Worm (Caenorhabditis elegans) whole organism, L4 larva: ENCODE measurements around the gene ttr-18.
A peak's percentile ranks its signal among the peaks of the same experiment; 100 is the strongest.

Experiments used
- D1046.2 ChIP-seq: fragments of 200-800 bp; sonication (Bioruptor generic); IDR thresholded peaks from 2 replicates; pipeline ENCODE4 v1.3.6; 2022; ENCODE audit warnings: missing genetic modification characterization, missing compliant biosample characterization
- T20F7.1 ChIP-seq: fragments of 200-800 bp; sonication (Bioruptor generic); optimal IDR thresholded peaks from 2 replicates; lab custom pipeline; 2018; ENCODE audit warnings: mild to moderate bottlenecking, missing genetic modification characterization, missing compliant biosample characterization
- T26A8.4 ChIP-seq: fragments of 200-800 bp; sonication (Bioruptor generic); IDR thresholded peaks from 2 replicates; pipeline ENCODE4 v1.3.6; 2022; ENCODE audit warnings: missing genetic modification characterization, missing compliant biosample characterization
- Y48G9A.11 ChIP-seq: fragments of 200-800 bp; sonication (Bioruptor generic); IDR thresholded peaks from 2 replicates; pipeline ENCODE4 v1.3.6; 2022; ENCODE audit warnings: missing genetic modification reagents, missing genetic modification characterization, missing compliant biosample characterization
- Y5F2A.4 ChIP-seq: fragments of 200-800 bp; sonication (Bioruptor generic); optimal IDR thresholded peaks from 2 replicates; lab custom pipeline; 2018; ENCODE audit warnings: mild to moderate bottlenecking, missing genetic modification characterization, missing compliant biosample characterization
- aha-1 ChIP-seq: fragments of 150-350 bp; peaks from one replicate; lab custom pipeline; 2014; ENCODE audit warnings: missing biosample characterization, missing genetic modification characterization
- ama-1 ChIP-seq: fragments of 150-350 bp; optimal IDR thresholded peaks from 2 replicates; lab custom pipeline; 2014; ENCODE audit warnings: inconsistent platforms, mixed read lengths
- arid-1 ChIP-seq: fragments of 200-800 bp; sonication (Bioruptor generic); conservative IDR thresholded peaks from 2 replicates; pipeline ENCODE4 v1.3.6; 2022; ENCODE audit warnings: missing genetic modification reagents, missing genetic modification characterization, missing compliant biosample characterization
- ceh-32 ChIP-seq: sonication (generic microtip); optimal IDR thresholded peaks from 2 replicates; lab custom pipeline; 2016; ENCODE audit warnings: mild to moderate bottlenecking, missing genetic modification characterization, missing compliant biosample characterization; ENCODE audit not compliant: poor library complexity
- ceh-62 ChIP-seq: sonication (generic microtip); optimal IDR thresholded peaks from 2 replicates; lab custom pipeline; 2017; ENCODE audit warnings: missing biosample characterization, missing genetic modification characterization
- cey-2 ChIP-seq: sonication (generic microtip); optimal IDR thresholded peaks from 3 replicates; lab custom pipeline; 2017; ENCODE audit warnings: missing genetic modification characterization, mild to moderate bottlenecking, missing compliant biosample characterization, antibody characterized with exemption, borderline replicate concordance; ENCODE audit not compliant: insufficient read depth
- daf-19 ChIP-seq: fragments of 200-800 bp; sonication (Bioruptor generic); conservative IDR thresholded peaks from 2 replicates; pipeline ENCODE4 v1.3.6; 2022; ENCODE audit warnings: missing genetic modification characterization, missing compliant biosample characterization
- daf-8 ChIP-seq: fragments of 200-800 bp; sonication (Bioruptor generic); IDR thresholded peaks from 2 replicates; pipeline ENCODE4 v1.3.6; 2022; ENCODE audit warnings: missing genetic modification characterization, missing compliant biosample characterization
- dmd-6 ChIP-seq: fragments of 200-800 bp; sonication (Bioruptor generic); IDR thresholded peaks from 2 replicates; pipeline ENCODE4 v1.3.6; 2022; ENCODE audit warnings: missing genetic modification reagents, missing genetic modification characterization, missing compliant biosample characterization
- dmd-9 ChIP-seq: fragments of 200-800 bp; sonication (Bioruptor generic); IDR thresholded peaks from 2 replicates; pipeline ENCODE4 v1.3.6; 2022; ENCODE audit warnings: missing genetic modification reagents, missing genetic modification characterization, missing compliant biosample characterization
- egl-27 ChIP-seq: sonication (generic microtip); optimal IDR thresholded peaks from 3 replicates; lab custom pipeline; 2017; ENCODE audit warnings: missing biosample characterization, missing genetic modification reagents, missing genetic modification characterization
- egl-43 ChIP-seq: fragments of 200-800 bp; sonication (Bioruptor generic); IDR thresholded peaks from 2 replicates; pipeline ENCODE4 v1.3.6; 2022; ENCODE audit warnings: missing genetic modification reagents, missing genetic modification characterization, missing compliant biosample characterization
- fkh-10 ChIP-seq: fragments of 150-350 bp; optimal IDR thresholded peaks from 2 replicates; lab custom pipeline; 2014; ENCODE audit warnings: missing biosample characterization, missing genetic modification reagents, missing genetic modification characterization
- gei-8 ChIP-seq: fragments of 200-800 bp; sonication (Bioruptor generic); optimal IDR thresholded peaks from 2 replicates; lab custom pipeline; 2018; ENCODE audit warnings: mild to moderate bottlenecking, missing genetic modification characterization, missing compliant biosample characterization
- hif-1 ChIP-seq, 2 experiments: sonication (generic microtip); optimal IDR thresholded peaks; 2 replicates each; lab custom pipeline; 2016 to 2017; ENCODE audit warnings: missing compliant biosample characterization in 2 of 2, missing genetic modification characterization in 2 of 2, missing genetic modification reagents in 2 of 2, missing genotype in 2 of 2, mild to moderate bottlenecking in 1 of 2
- hlh-11 ChIP-seq: fragments of 200-800 bp; sonication (Bioruptor generic); optimal IDR thresholded peaks from 2 replicates; lab custom pipeline; 2018; ENCODE audit warnings: mild to moderate bottlenecking, missing genetic modification characterization, missing compliant biosample characterization
- hlh-30 ChIP-seq: sonication (generic microtip); optimal IDR thresholded peaks from 2 replicates; lab custom pipeline; 2017; ENCODE audit warnings: antibody characterized with exemption, mild to moderate bottlenecking, missing genetic modification characterization, missing compliant biosample characterization; ENCODE audit not compliant: insufficient read depth
- hmg-1.1 ChIP-seq: fragments of 200-800 bp; sonication (Bioruptor generic); IDR thresholded peaks from 2 replicates; pipeline ENCODE4 v1.3.6; 2022; ENCODE audit warnings: missing genetic modification reagents, missing genetic modification characterization, missing compliant biosample characterization
- lim-7 ChIP-seq: fragments of 200-800 bp; sonication (Bioruptor generic); IDR thresholded peaks from 2 replicates; pipeline ENCODE4 v1.3.6; 2022; ENCODE audit warnings: missing genetic modification characterization, missing compliant biosample characterization
- lin-13 ChIP-seq: fragments of 150-350 bp; optimal IDR thresholded peaks from 2 replicates; lab custom pipeline; 2014; ENCODE audit warnings: missing biosample characterization, missing genetic modification reagents, missing genetic modification characterization
- lin-15B ChIP-seq: fragments of 150-350 bp; sonication (generic microtip); optimal IDR thresholded peaks from 3 replicates; lab custom pipeline; 2014; ENCODE audit warnings: missing biosample characterization, missing genetic modification characterization
- lin-38 ChIP-seq: fragments of 200-800 bp; sonication (Bioruptor generic); IDR thresholded peaks from 2 replicates; pipeline ENCODE4 v1.3.6; 2022; ENCODE audit warnings: missing genetic modification reagents, missing genetic modification characterization, missing compliant biosample characterization
- lsy-2 ChIP-seq, 2 experiments: fragments of 150-350 bp in 1 of 2; sonication (generic microtip) in 1 of 2; optimal IDR thresholded peaks; 2 replicates each; lab custom pipeline; 2014 to 2017; ENCODE audit warnings: missing biosample characterization in 2 of 2, missing genetic modification characterization in 2 of 2
- madf-9 ChIP-seq: fragments of 200-800 bp; sonication (Bioruptor generic); conservative IDR thresholded peaks from 2 replicates; pipeline ENCODE4 v1.3.6; 2022; ENCODE audit warnings: missing genetic modification reagents, missing genetic modification characterization, missing compliant biosample characterization
- mxl-2 ChIP-seq: fragments of 200-800 bp; sonication (Bioruptor generic); conservative IDR thresholded peaks from 2 replicates; pipeline ENCODE4 v1.3.6; 2022; ENCODE audit warnings: missing genetic modification reagents, missing genetic modification characterization, missing compliant biosample characterization
- mxl-3 ChIP-seq: fragments of 200-800 bp; sonication (Bioruptor generic); optimal IDR thresholded peaks from 2 replicates; lab custom pipeline; 2018; ENCODE audit warnings: mild to moderate bottlenecking, missing genetic modification characterization, missing compliant biosample characterization
- nhr-10 ChIP-seq: fragments of 150-350 bp; optimal IDR thresholded peaks from 2 replicates; lab custom pipeline; 2014; ENCODE audit warnings: missing biosample characterization, missing genetic modification characterization
- nhr-111 ChIP-seq: fragments of 200-800 bp; sonication (Bioruptor generic); optimal IDR thresholded peaks from 2 replicates; lab custom pipeline; 2018; ENCODE audit warnings: mild to moderate bottlenecking, missing genetic modification characterization, missing compliant biosample characterization
- nhr-237 ChIP-seq: sonication (generic microtip); optimal IDR thresholded peaks from 2 replicates; lab custom pipeline; 2017; ENCODE audit warnings: missing biosample characterization, missing genetic modification characterization
- nhr-25 ChIP-seq: sonication (generic microtip); optimal IDR thresholded peaks from 2 replicates; lab custom pipeline; 2017; ENCODE audit warnings: missing genetic modification characterization, mild to moderate bottlenecking, missing compliant biosample characterization, antibody characterized with exemption, moderate library complexity, borderline replicate concordance; ENCODE audit not compliant: insufficient read depth
- nhr-28 ChIP-seq: fragments of 150-350 bp; optimal IDR thresholded peaks from 2 replicates; lab custom pipeline; 2014; ENCODE audit warnings: missing biosample characterization, missing genetic modification characterization
- nhr-42 ChIP-seq: fragments of 200-800 bp; sonication (Bioruptor generic); IDR thresholded peaks from 2 replicates; pipeline ENCODE4 v1.3.6; 2022; ENCODE audit warnings: missing genetic modification characterization, missing compliant biosample characterization
- nhr-48 ChIP-seq: sonication (generic microtip); optimal IDR thresholded peaks from 2 replicates; lab custom pipeline; 2016; ENCODE audit warnings: mild to moderate bottlenecking, missing genetic modification characterization, missing compliant biosample characterization
- nhr-77 ChIP-seq: fragments of 150-350 bp; optimal IDR thresholded peaks from 2 replicates; lab custom pipeline; 2014; ENCODE audit warnings: missing biosample characterization, missing genetic modification characterization
- pqm-1 ChIP-seq: sonication (generic microtip); optimal IDR thresholded peaks from 2 replicates; lab custom pipeline; 2017; ENCODE audit warnings: missing biosample characterization, missing genetic modification characterization
- saeg-2 ChIP-seq: fragments of 200-800 bp; sonication (Bioruptor generic); IDR thresholded peaks from 2 replicates; pipeline ENCODE4 v1.3.6; 2022; ENCODE audit warnings: missing genetic modification reagents, missing genetic modification characterization, missing compliant biosample characterization
- set-16 ChIP-seq: fragments of 200-800 bp; sonication (Bioruptor generic); IDR thresholded peaks from 2 replicates; pipeline ENCODE4 v1.3.6; 2022; ENCODE audit warnings: missing genetic modification reagents, missing genetic modification characterization, missing compliant biosample characterization
- snpc-1.2 ChIP-seq: fragments of 200-800 bp; sonication (Bioruptor generic); IDR thresholded peaks from 2 replicates; pipeline ENCODE4 v1.3.6; 2022; ENCODE audit warnings: missing genetic modification reagents, missing genetic modification characterization, missing compliant biosample characterization
- spr-3 ChIP-seq: fragments of 200-800 bp; sonication (Bioruptor generic); optimal IDR thresholded peaks from 2 replicates; lab custom pipeline; 2018; ENCODE audit warnings: mild to moderate bottlenecking, missing genetic modification characterization, missing compliant biosample characterization
- unc-130 ChIP-seq: sonication (generic microtip); optimal IDR thresholded peaks from 2 replicates; lab custom pipeline; 2016; ENCODE audit warnings: missing genetic modification reagents, missing genetic modification characterization, missing compliant biosample characterization
- unc-62 ChIP-seq, 3 experiments: fragments of 150-350 bp in 1 of 3; sonication (generic microtip); optimal IDR thresholded peaks in 2 of 3; peaks in 1 of 3; 1 replicate in 1 of 3; 2 replicates in 2 of 3; lab custom pipeline; 2014 to 2017; ENCODE audit warnings: missing biosample characterization in 3 of 3, missing genetic modification characterization in 3 of 3, missing genetic modification reagents in 3 of 3, missing genotype in 1 of 3
- zfp-2 ChIP-seq: sonication (generic microtip); optimal IDR thresholded peaks from 2 replicates; lab custom pipeline; 2016; ENCODE audit warnings: mild to moderate bottlenecking, missing genetic modification characterization, missing compliant biosample characterization
- zfp-3 ChIP-seq: fragments of 200-800 bp; sonication (Bioruptor generic); conservative IDR thresholded peaks from 2 replicates; pipeline ENCODE4 v1.3.6; 2022; ENCODE audit warnings: missing genetic modification reagents, missing genetic modification characterization, missing compliant biosample characterization
- ztf-7 ChIP-seq: fragments of 150-350 bp; optimal IDR thresholded peaks from 2 replicates; lab custom pipeline; 2014; ENCODE audit warnings: missing biosample characterization, missing genetic modification characterization

The ttr-18 gene

DNA sequence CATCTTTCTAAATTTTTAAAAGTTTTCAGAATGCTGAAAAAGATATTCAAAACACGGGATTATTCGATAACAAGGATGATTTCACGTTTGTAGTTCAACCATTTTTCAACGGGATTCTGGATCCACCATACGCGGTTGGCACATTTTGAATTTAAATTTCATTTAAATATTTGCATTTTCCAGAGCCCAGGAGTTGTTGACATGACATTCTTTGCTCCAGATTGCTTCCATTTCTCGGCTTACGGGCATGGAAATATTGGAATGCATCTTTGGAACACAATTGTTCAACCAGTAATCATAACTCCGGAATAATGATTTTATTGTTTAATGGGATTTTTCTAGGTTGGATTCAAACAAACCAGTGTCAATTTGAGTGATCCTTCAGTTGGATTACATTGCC lies 35.7 kb downstream of the ttr-18 start:
- TF ChIP-seq nhr-111 (no peak), unc-62 (GFP tag; optimal IDR thresholded peaks at IDR 0.05 in 1 of 2; lab: Kevin White, UChicago) (peak in 1 of 2 experiments; percentile 94), unc-62 (tag; optimal IDR thresholded peaks at IDR 0.05; lab: Kevin White, UChicago) (no peak), aha-1 (tag; lab: Kevin White, UChicago) (peak; percentile 4), madf-9 (GFP tag; lab: Robert Waterston, UW) (no peak)

DNA sequence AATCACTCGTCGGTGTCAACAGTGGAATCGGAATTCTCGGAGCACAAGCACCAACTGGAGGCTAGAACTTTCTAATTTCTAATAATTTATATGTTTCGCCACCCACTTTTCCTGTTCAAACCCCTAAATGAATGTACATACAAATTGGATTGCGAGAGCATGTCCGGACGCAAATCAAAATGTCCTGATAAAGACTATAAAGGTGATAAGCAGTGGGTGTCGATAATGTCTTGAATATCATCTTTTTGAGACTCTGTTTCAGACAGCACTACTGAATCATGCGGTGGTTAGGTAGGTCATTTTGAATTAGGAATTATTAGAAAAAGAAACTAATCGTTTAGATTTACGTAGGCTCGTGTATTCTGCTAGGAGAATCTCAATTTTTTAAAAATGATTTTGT lies 37.8 kb downstream of the ttr-18 start, which contains the start of gene W02B12.1:
TSS of gene W02B12.1 (plus strand) at position 269 of the 400 bp plus-strand sequence.
- no peak for TF ChIP-seq nhr-25 (tag; lab: Kevin White, UChicago)
- peak; percentile 6 for TF ChIP-seq mxl-3 (GFP tag; lab: Kevin White, UChicago)
- no peak for TF ChIP-seq nhr-48 (tag; lab: Kevin White, UChicago)
- no peak for TF ChIP-seq T26A8.4 (GFP tag; lab: Robert Waterston, UW)
- TF ChIP-seq ztf-7 = no peak
- TF ChIP-seq zfp-2 (tag; lab: Kevin White, UChicago) = no peak
- TF ChIP-seq snpc-1.2 = no peak
- TF ChIP-seq saeg-2 (GFP tag; lab: Robert Waterston, UW) = no peak
- TF ChIP-seq unc-130 (GFP tag; lab: Kevin White, UChicago) = no peak
- TF ChIP-seq gei-8 = no peak
- TF ChIP-seq nhr-237 (tag; lab: Kevin White, UChicago) = no peak
- no peak for TF ChIP-seq nhr-10
- TF ChIP-seq zfp-3 (GFP tag; lab: Robert Waterston, UW) = no peak
- no peak for TF ChIP-seq lim-7 (GFP tag; lab: Robert Waterston, UW)
- no peak for TF ChIP-seq arid-1 (GFP tag; lab: Robert Waterston, UW)
- TF ChIP-seq egl-43 (GFP tag; lab: Robert Waterston, UW) = no peak
- no peak for TF ChIP-seq mxl-2 (GFP tag; lab: Robert Waterston, UW)
- TF ChIP-seq hlh-30 (tag; lab: Kevin White, UChicago) = no peak
- TF ChIP-seq cey-2 (tag; lab: Kevin White, UChicago) = no peak
- TF ChIP-seq ceh-32 (tag; lab: Kevin White, UChicago) = no peak
- TF ChIP-seq nhr-28 = peak; percentile 38
- no peak for TF ChIP-seq nhr-111
- no peak for TF ChIP-seq lin-15B (tag; lab: Kevin White, UChicago)
- TF ChIP-seq dmd-6 = peak; percentile 30; the same call in 1 of the 2 replicates
- TF ChIP-seq fkh-10 (GFP tag; lab: Kevin White, UChicago) = no peak
- no peak for TF ChIP-seq set-16 (GFP tag; lab: Robert Waterston, UW)
- peak; percentile 78 for TF ChIP-seq pqm-1
- no peak for TF ChIP-seq D1046.2 (GFP tag; lab: Robert Waterston, UW)
- TF ChIP-seq egl-27 (tag; lab: Kevin White, UChicago) = no peak
- no peak for TF ChIP-seq hmg-1.1 (GFP tag; lab: Robert Waterston, UW)
- no peak for TF ChIP-seq lsy-2 (tag; optimal IDR thresholded peaks at IDR 0.05; lab: Kevin White, UChicago)
- TF ChIP-seq spr-3 (GFP tag; lab: Kevin White, UChicago) = no peak
- TF ChIP-seq Y5F2A.4 (GFP tag; lab: Kevin White, UChicago) = no peak
- no peak for TF ChIP-seq daf-8 (GFP tag; lab: Robert Waterston, UW)
- TF ChIP-seq nhr-77 (tag; lab: Kevin White, UChicago) = no peak
- no peak for TF ChIP-seq T20F7.1 (GFP tag; lab: Kevin White, UChicago)
- no peak for TF ChIP-seq hif-1 (tag; optimal IDR thresholded peaks at IDR 0.05; lab: Kevin White, UChicago)
- TF ChIP-seq nhr-42 (GFP tag; lab: Robert Waterston, UW) = no peak
- no peak for TF ChIP-seq Y48G9A.11
- TF ChIP-seq lin-13 (GFP tag; lab: Kevin White, UChicago) = no peak
- TF ChIP-seq unc-62 (GFP tag; optimal IDR thresholded peaks at IDR 0.05 in 1 of 2; lab: Kevin White, UChicago) = no peak
- no peak for TF ChIP-seq unc-62 (tag; optimal IDR thresholded peaks at IDR 0.05; lab: Kevin White, UChicago)
- TF ChIP-seq lin-38 (GFP tag; lab: Robert Waterston, UW) = no peak
- no peak for TF ChIP-seq daf-19
- no peak for TF ChIP-seq ama-1 (lab: Kevin White, UChicago)
- no peak for TF ChIP-seq ceh-62 (tag; lab: Kevin White, UChicago)
- TF ChIP-seq dmd-9 = no peak
- peak; percentile 40 for TF ChIP-seq hlh-11 (tag; lab: Kevin White, UChicago)
